Fruit fly (Drosophila melanogaster) whole organism, adult: ENCODE measurements around the gene Lint-O.

Experiments used
- CG14711 ChIP-seq: fragments of 200-800 bp; sonication (Bioruptor generic); optimal IDR thresholded peaks from 2 replicates; lab custom pipeline; 2018; ENCODE audit warnings: missing biosample characterization, mild to moderate bottlenecking, missing genetic modification characterization, moderate library complexity
- bab1 ChIP-seq: fragments of 200-800 bp; sonication (Bioruptor generic); optimal IDR thresholded peaks from 3 replicates; lab custom pipeline; 2019; ENCODE audit warnings: missing biosample characterization, mild to moderate bottlenecking, missing genetic modification characterization, moderate library complexity

dm6 chrX:2707377-2708090 lies 9.0 kb downstream of the Lint-O start, which contains the start of gene CG2680:
- TF ChIP-seq bab1 (no peak), CG14711 (no peak)
